Fruit fly (Drosophila melanogaster) whole organism, embryonic: ENCODE data around the gene HisCl1.

Source experiments
- Antp ChIP-seq: fragments of 200-800 bp; sonication (Bioruptor generic); optimal IDR thresholded peaks from 3 replicates; lab custom pipeline; 2016; ENCODE audit warnings: missing biosample characterization, missing genetic modification characterization
- CG10431 ChIP-seq: fragments of 200-800 bp; sonication (Bioruptor generic); optimal IDR thresholded peaks from 3 replicates; lab custom pipeline; 2018; ENCODE audit warnings: missing biosample characterization, mild to moderate bottlenecking, missing genetic modification characterization
- CG11504 ChIP-seq: fragments of 200-800 bp; sonication (Bioruptor generic); optimal IDR thresholded peaks from 3 replicates; lab custom pipeline; 2019; ENCODE audit warnings: missing biosample characterization, mild to moderate bottlenecking, missing genetic modification characterization, moderate library complexity
- CG12391 ChIP-seq: fragments of 200-800 bp; sonication (Bioruptor generic); optimal IDR thresholded peaks from 3 replicates; lab custom pipeline; 2018; ENCODE audit warnings: missing biosample characterization, mild to moderate bottlenecking, missing genetic modification characterization, moderate library complexity
- CG14441 ChIP-seq: fragments of 200-800 bp; sonication (Bioruptor generic); IDR thresholded peaks from 2 replicates; pipeline ENCODE4 v1.3.6; 2022; ENCODE audit warnings: missing biosample characterization, missing genetic modification characterization
- CG15269 ChIP-seq: fragments of 200-800 bp; sonication (Bioruptor generic); optimal IDR thresholded peaks from 2 replicates; lab custom pipeline; 2018; ENCODE audit warnings: missing biosample characterization, mild to moderate bottlenecking, missing genetic modification characterization, moderate library complexity
- CG15479 ChIP-seq: fragments of 200-800 bp; sonication (Bioruptor generic); optimal IDR thresholded peaks from 3 replicates; lab custom pipeline; 2019; ENCODE audit warnings: missing biosample characterization, mild to moderate bottlenecking, missing genetic modification characterization, moderate library complexity
- CG15514 ChIP-seq: fragments of 200-800 bp; sonication (Bioruptor generic); optimal IDR thresholded peaks from 3 replicates; lab custom pipeline; 2017; ENCODE audit warnings: missing biosample characterization, missing genetic modification characterization, mild to moderate bottlenecking, moderate library complexity, missing genetic modification reagents
- CG17359 ChIP-seq: fragments of 200-800 bp; sonication (Bioruptor generic); optimal IDR thresholded peaks from 3 replicates; lab custom pipeline; 2018; ENCODE audit warnings: missing biosample characterization, mild to moderate bottlenecking, missing genetic modification characterization, moderate library complexity
- CG2712 ChIP-seq: fragments of 200-800 bp; optimal IDR thresholded peaks from 3 replicates; lab custom pipeline; 2019; ENCODE audit warnings: missing biosample characterization, mild to moderate bottlenecking, missing genetic modification characterization, moderate library complexity
- CG30403 ChIP-seq: fragments of 200-800 bp; sonication (Bioruptor generic); optimal IDR thresholded peaks from 3 replicates; lab custom pipeline; 2016; ENCODE audit warnings: missing biosample characterization, missing genetic modification characterization
- CG31365 ChIP-seq: fragments of 200-800 bp; sonication (Bioruptor generic); optimal IDR thresholded peaks from 2 replicates; lab custom pipeline; 2018; ENCODE audit warnings: missing biosample characterization, mild to moderate bottlenecking, missing genetic modification characterization
- CG34376 ChIP-seq: fragments of 200-800 bp; sonication (Bioruptor generic); optimal IDR thresholded peaks from 2 replicates; lab custom pipeline; 2018; ENCODE audit warnings: missing biosample characterization, mild to moderate bottlenecking, missing genetic modification characterization
- CG6813 ChIP-seq: fragments of 200-800 bp; sonication (Bioruptor generic); optimal IDR thresholded peaks from 2 replicates; lab custom pipeline; 2017; ENCODE audit warnings: missing biosample characterization, missing genetic modification characterization, mild to moderate bottlenecking, moderate library complexity, missing genetic modification reagents
- CG6854 ChIP-seq: fragments of 200-800 bp; sonication (Bioruptor generic); optimal IDR thresholded peaks from 3 replicates; lab custom pipeline; 2017; ENCODE audit warnings: missing biosample characterization, mild to moderate bottlenecking, missing genetic modification characterization
- CG7271 ChIP-seq: fragments of 200-800 bp; sonication (Bioruptor generic); optimal IDR thresholded peaks from 2 replicates; lab custom pipeline; 2018; ENCODE audit warnings: missing biosample characterization, mild to moderate bottlenecking, missing genetic modification characterization, moderate library complexity
- CG7839 ChIP-seq: fragments of 200-800 bp; sonication (Bioruptor generic); optimal IDR thresholded peaks from 3 replicates; lab custom pipeline; 2018; ENCODE audit warnings: missing biosample characterization, mild to moderate bottlenecking, missing genetic modification characterization, moderate library complexity
- Dp ChIP-seq: fragments of 200-800 bp; sonication (Bioruptor generic); optimal IDR thresholded peaks from 2 replicates; lab custom pipeline; 2018; ENCODE audit warnings: missing biosample characterization, mild to moderate bottlenecking, missing genetic modification characterization, moderate library complexity
- Fer1 ChIP-seq: fragments of 200-800 bp; sonication (Bioruptor generic); optimal IDR thresholded peaks from 2 replicates; lab custom pipeline; 2017; ENCODE audit warnings: missing biosample characterization, mild to moderate bottlenecking, missing genetic modification characterization
- Fer3 ChIP-seq: fragments of 200-800 bp; sonication (Bioruptor generic); optimal IDR thresholded peaks from 2 replicates; lab custom pipeline; 2018; ENCODE audit warnings: missing biosample characterization, mild to moderate bottlenecking, missing genetic modification characterization, moderate library complexity
- HHEX ChIP-seq: fragments of 200-800 bp; sonication (Bioruptor generic); optimal IDR thresholded peaks from 3 replicates; lab custom pipeline; 2017; ENCODE audit warnings: missing biosample characterization, mild to moderate bottlenecking, missing genetic modification characterization, missing genetic modification reagents
- NfI ChIP-seq: fragments of 200-800 bp; sonication (Bioruptor generic); optimal IDR thresholded peaks from 3 replicates; lab custom pipeline; 2018; ENCODE audit warnings: missing biosample characterization, mild to moderate bottlenecking, missing genetic modification characterization, moderate library complexity
- PHDP ChIP-seq: fragments of 200-800 bp; sonication (Bioruptor generic); optimal IDR thresholded peaks from 3 replicates; lab custom pipeline; 2018; ENCODE audit warnings: missing biosample characterization, mild to moderate bottlenecking, missing genetic modification characterization, moderate library complexity
- Rfx ChIP-seq: fragments of 200-800 bp; sonication (Bioruptor generic); IDR thresholded peaks from 2 replicates; pipeline ENCODE4 v1.3.6; 2022; ENCODE audit warnings: missing biosample characterization, missing genetic modification characterization
- Sox102F ChIP-seq: fragments of 200-800 bp; sonication (Bioruptor generic); optimal IDR thresholded peaks from 2 replicates; lab custom pipeline; 2018; ENCODE audit warnings: missing biosample characterization, mild to moderate bottlenecking, missing genetic modification characterization, moderate library complexity
- Sry-β ChIP-seq: fragments of 200-800 bp; sonication (Bioruptor generic); optimal IDR thresholded peaks from 2 replicates; lab custom pipeline; 2018; ENCODE audit warnings: missing biosample characterization, mild to moderate bottlenecking, missing genetic modification characterization, moderate library complexity
- Trl ChIP-seq, 3 experiments: fragments of >200 bp in 2 of 3; fragments of 200-800 bp in 1 of 3; sonication (Bioruptor generic) in 1 of 3; optimal IDR thresholded peaks; 2 replicates in 1 of 3; 3 replicates in 2 of 3; lab custom pipeline; 2016 to 2017; ENCODE audit warnings: missing biosample characterization in 1 of 3, missing genetic modification characterization in 1 of 3
- Xbp1 ChIP-seq: fragments of 200-800 bp; sonication (Bioruptor generic); optimal IDR thresholded peaks from 3 replicates; lab custom pipeline; 2016; ENCODE audit warnings: missing biosample characterization, mild to moderate bottlenecking, missing genetic modification characterization
- amos ChIP-seq: fragments of 200-800 bp; sonication (Bioruptor generic); IDR thresholded peaks from 2 replicates; pipeline ENCODE4 v1.3.6; 2022; ENCODE audit warnings: missing biosample characterization, missing genetic modification characterization; ENCODE audit not compliant: partially characterized antibody
- bab2 ChIP-seq: fragments of 200-800 bp; sonication (Bioruptor generic); optimal IDR thresholded peaks from 2 replicates; lab custom pipeline; 2016; ENCODE audit warnings: missing biosample characterization, missing genetic modification characterization
- crol ChIP-seq: fragments of 200-800 bp; sonication (Bioruptor generic); IDR thresholded peaks from 2 replicates; pipeline ENCODE4 v1.3.6; 2022; ENCODE audit warnings: missing biosample characterization, missing genetic modification characterization
- dimm ChIP-seq: fragments of 200-800 bp; sonication (Bioruptor generic); IDR thresholded peaks from 2 replicates; pipeline ENCODE4 v1.3.6; 2022; ENCODE audit warnings: missing biosample characterization, missing genetic modification characterization
- dm ChIP-seq: fragments of 200-800 bp; sonication (Bioruptor generic); optimal IDR thresholded peaks from 3 replicates; lab custom pipeline; 2016; ENCODE audit warnings: missing biosample characterization, missing genetic modification characterization
- exex ChIP-seq: fragments of 200-800 bp; sonication (Bioruptor generic); optimal IDR thresholded peaks from 4 replicates; lab custom pipeline; 2018; ENCODE audit warnings: missing biosample characterization, mild to moderate bottlenecking, missing genetic modification characterization, moderate library complexity
- fd64A ChIP-seq: fragments of 200-800 bp; sonication (Bioruptor generic); optimal IDR thresholded peaks from 3 replicates; lab custom pipeline; 2018; ENCODE audit warnings: missing biosample characterization, mild to moderate bottlenecking, missing genetic modification characterization
- gem ChIP-seq: fragments of 200-800 bp; sonication (Bioruptor generic); optimal IDR thresholded peaks from 2 replicates; lab custom pipeline; 2019; ENCODE audit warnings: missing biosample characterization, mild to moderate bottlenecking, missing genetic modification characterization, moderate library complexity
- gro ChIP-seq: fragments of 200-800 bp; sonication (Bioruptor generic); optimal IDR thresholded peaks from 2 replicates; lab custom pipeline; 2016; ENCODE audit warnings: missing biosample characterization, missing genetic modification characterization
- ham ChIP-seq: fragments of 200-800 bp; sonication (Bioruptor generic); IDR thresholded peaks from 2 replicates; pipeline ENCODE4 v1.3.6; 2022; ENCODE audit warnings: missing biosample characterization, missing genetic modification characterization
- jing ChIP-seq: fragments of 200-800 bp; sonication (Bioruptor generic); optimal IDR thresholded peaks from 2 replicates; lab custom pipeline; 2018; ENCODE audit warnings: missing biosample characterization, mild to moderate bottlenecking, missing genetic modification characterization
- nau ChIP-seq: fragments of 200-800 bp; sonication (Bioruptor generic); optimal IDR thresholded peaks from 3 replicates; lab custom pipeline; 2017; ENCODE audit warnings: missing biosample characterization, mild to moderate bottlenecking, missing genetic modification characterization, missing genetic modification reagents
- run ChIP-seq: fragments of 200-800 bp; sonication (Bioruptor generic); optimal IDR thresholded peaks from 3 replicates; lab custom pipeline; 2018; ENCODE audit warnings: missing biosample characterization, mild to moderate bottlenecking, missing genetic modification characterization
- salm ChIP-seq: fragments of 200-800 bp; sonication (Bioruptor generic); optimal IDR thresholded peaks from 2 replicates; lab custom pipeline; 2018; ENCODE audit warnings: missing biosample characterization, mild to moderate bottlenecking, missing genetic modification characterization
- seq ChIP-seq: fragments of 200-800 bp; sonication (Bioruptor generic); IDR thresholded peaks from 2 replicates; pipeline ENCODE4 v1.3.6; 2022; ENCODE audit warnings: missing biosample characterization, missing genetic modification characterization
- shn ChIP-seq: fragments of 200-800 bp; sonication (Bioruptor generic); optimal IDR thresholded peaks from 3 replicates; lab custom pipeline; 2016; ENCODE audit warnings: missing biosample characterization, missing genetic modification characterization
- toy ChIP-seq: fragments of 200-800 bp; sonication (Bioruptor generic); IDR thresholded peaks from 2 replicates; pipeline ENCODE4 v1.3.6; 2022; ENCODE audit warnings: missing biosample characterization, missing genetic modification characterization
- trem ChIP-seq: fragments of 200-800 bp; optimal IDR thresholded peaks from 3 replicates; lab custom pipeline; 2019; ENCODE audit warnings: missing biosample characterization, mild to moderate bottlenecking, missing genetic modification characterization, moderate library complexity
- unpg ChIP-seq: fragments of 200-800 bp; sonication (Bioruptor generic); optimal IDR thresholded peaks from 3 replicates; lab custom pipeline; 2018; ENCODE audit warnings: missing biosample characterization, mild to moderate bottlenecking, missing genetic modification characterization, moderate library complexity
- wek ChIP-seq: fragments of 200-800 bp; sonication (Bioruptor generic); optimal IDR thresholded peaks from 3 replicates; lab custom pipeline; 2018; ENCODE audit warnings: missing biosample characterization, mild to moderate bottlenecking, missing genetic modification characterization, moderate library complexity
- zfh1 ChIP-seq: fragments of 200-800 bp; sonication (Bioruptor generic); IDR thresholded peaks from 3 replicates; pipeline ENCODE4 v1.3.6; 2022; ENCODE audit warnings: missing biosample characterization, missing genetic modification characterization

The HisCl1 gene

dm6 chr3R:11809620-11810019 is 22.6 kb downstream of the HisCl1 start (continued):
- TF ChIP-seq Fer1 (GFP tag; lab: Kevin White, UChicago): peak; percentile 18
- TF ChIP-seq CG17359 (tag; lab: Kevin White, UChicago): peak; percentile 48
- no peak for TF ChIP-seq Antp (GFP tag; lab: Kevin White, UChicago)
- no peak for TF ChIP-seq CG30403 (GFP tag; lab: Kevin White, UChicago)
- TF ChIP-seq unpg (GFP tag; lab: Kevin White, UChicago): peak; percentile 89
- TF ChIP-seq CG12391: peak; percentile 14
- TF ChIP-seq CG7271 (tag; lab: Kevin White, UChicago): peak; percentile 47
- TF ChIP-seq CG15269: peak; percentile 79
- no peak for TF ChIP-seq amos (GFP tag; lab: Robert Waterston, UW)
- no peak for TF ChIP-seq CG15514 (GFP tag; lab: Kevin White, UChicago)
- peak; percentile 51 for TF ChIP-seq gem (tag; lab: Kevin White, UChicago)
- TF ChIP-seq Rfx (GFP tag; lab: Robert Waterston, UW): peak; percentile 21; the same call in 1 of the 2 replicates
- TF ChIP-seq Sry-β (GFP tag; lab: Kevin White, UChicago): peak; percentile 25
- peak; percentile 63 for TF ChIP-seq wek (GFP tag; lab: Kevin White, UChicago)
- TF ChIP-seq CG34376 (GFP tag; lab: Kevin White, UChicago): peak; percentile 71
- TF ChIP-seq CG7839 (tag; lab: Kevin White, UChicago): peak; percentile 70
- TF ChIP-seq CG6813 (GFP tag; lab: Kevin White, UChicago): peak; percentile 23
- TF ChIP-seq seq (GFP tag; lab: Robert Waterston, UW): peak; percentile 13; the same call in 1 of the 2 replicates
- TF ChIP-seq NfI (GFP tag; lab: Kevin White, UChicago): peak; percentile 62
- TF ChIP-seq toy (GFP tag; lab: Robert Waterston, UW): no peak
- no peak for TF ChIP-seq crol (GFP tag; lab: Robert Waterston, UW)
- TF ChIP-seq CG2712 (tag; lab: Kevin White, UChicago): peak; percentile 41
- TF ChIP-seq shn: no peak
- peak; percentile 20 for TF ChIP-seq gro (GFP tag; lab: Kevin White, UChicago)
- TF ChIP-seq CG15479 (GFP tag; lab: Kevin White, UChicago): no peak
- TF ChIP-seq Sox102F (GFP tag; lab: Kevin White, UChicago): peak; percentile 41
- TF ChIP-seq salm (tag; lab: Kevin White, UChicago): peak; percentile 75
- peak; percentile 50 for TF ChIP-seq CG6854 (GFP tag; lab: Kevin White, UChicago)
- no peak for TF ChIP-seq dimm (GFP tag; lab: Robert Waterston, UW)
- no peak for TF ChIP-seq zfh1
- peak; percentile 88 for TF ChIP-seq exex (tag; lab: Kevin White, UChicago)
- peak; percentile 66 for TF ChIP-seq Fer3 (tag; lab: Kevin White, UChicago)
- TF ChIP-seq ham (GFP tag; lab: Robert Waterston, UW): no peak
- TF ChIP-seq CG14441 (GFP tag; lab: Robert Waterston, UW): no peak
- no peak for TF ChIP-seq Dp (GFP tag; lab: Kevin White, UChicago)
- no peak for TF ChIP-seq Trl (optimal IDR thresholded peaks at IDR 0.05; lab: Kevin White, UChicago)
- no peak for TF ChIP-seq Trl (GFP tag; optimal IDR thresholded peaks at IDR 0.05; lab: Kevin White, UChicago)
- TF ChIP-seq run (tag; lab: Kevin White, UChicago): peak; percentile 66
- TF ChIP-seq jing (GFP tag; lab: Kevin White, UChicago): no peak
- peak; percentile 32 for TF ChIP-seq nau (GFP tag; lab: Kevin White, UChicago)
- TF ChIP-seq dm (GFP tag; lab: Kevin White, UChicago): no peak
- no peak for TF ChIP-seq bab2 (GFP tag; lab: Kevin White, UChicago)
- no peak for TF ChIP-seq Xbp1
- TF ChIP-seq HHEX: peak; percentile 55
- peak; percentile 85 for TF ChIP-seq PHDP (tag; lab: Kevin White, UChicago)
- TF ChIP-seq CG31365 (tag; lab: Kevin White, UChicago): peak; percentile 45
- TF ChIP-seq fd64A: peak; percentile 65
- TF ChIP-seq trem (tag; lab: Kevin White, UChicago): peak; percentile 73
- peak; percentile 64 for TF ChIP-seq CG10431 (GFP tag; lab: Kevin White, UChicago)
- TF ChIP-seq CG11504: peak; percentile 49
